Worm (Caenorhabditis elegans) whole organism, dauer: ENCODE measurements around the gene mdt-8.

Experiments
- unc-62 ChIP-seq: sonication (generic microtip); optimal IDR thresholded peaks from 2 replicates; lab custom pipeline; 2017; ENCODE audit warnings: missing biosample characterization, missing genetic modification reagents, missing genetic modification characterization

The mdt-8 gene

DNA sequence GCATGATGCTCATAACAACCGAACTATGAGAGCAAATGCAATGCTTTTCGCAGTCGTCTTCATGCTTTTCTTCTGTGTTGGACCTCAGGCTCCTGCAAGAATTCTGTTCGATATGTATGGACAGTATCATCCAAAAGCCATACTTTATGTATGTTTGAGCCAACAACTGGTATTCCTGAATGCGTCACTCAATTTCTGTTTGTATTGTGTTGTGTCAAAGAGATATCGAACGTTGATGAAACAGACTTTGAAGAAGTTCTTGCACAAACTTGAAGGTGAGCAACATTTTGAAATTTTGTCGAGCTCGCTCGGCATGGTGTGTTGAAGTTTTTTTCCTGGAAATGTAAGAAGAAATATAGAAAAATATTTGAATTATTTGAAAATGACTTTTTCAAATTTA, 20.7 kb downstream of the mdt-8 start:
- no peak for TF ChIP-seq unc-62 (GFP tag; lab: Kevin White, UChicago)

- TF ChIP-seq unc-62 (GFP tag; lab: Kevin White, UChicago), result no peak
Measured at ce11 chrII:11510373-11510772, 23.2 kb downstream of the mdt-8 start, which contains the start of gene npr-41. Gene npr-41, plus strand, starts transcription at chrII:11510673.

DNA sequence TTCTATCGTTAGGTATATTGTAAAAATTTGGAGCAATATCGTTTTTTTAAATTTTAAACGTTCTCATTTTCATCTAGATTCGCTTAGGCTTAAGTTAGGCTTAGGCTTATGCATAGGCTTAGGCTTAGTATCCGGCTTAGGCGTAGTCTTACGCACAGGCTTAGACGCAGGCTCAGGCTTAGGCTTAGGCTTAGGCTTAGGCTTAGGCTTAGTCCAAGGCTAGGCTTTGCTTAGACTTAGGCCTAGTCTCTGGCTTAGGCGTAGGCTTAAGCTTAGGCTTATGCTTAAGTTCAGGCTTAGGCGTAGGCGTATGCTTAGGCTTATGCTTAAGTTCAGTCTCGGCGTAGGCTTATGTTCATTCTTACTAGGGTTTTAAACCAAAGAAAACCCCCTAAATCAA, 29.9 kb downstream of the mdt-8 start:
- TF ChIP-seq unc-62 (GFP tag; lab: Kevin White, UChicago), result no peak

- no peak for TF ChIP-seq unc-62 (GFP tag; lab: Kevin White, UChicago)
Measured at ce11 chrII:11501956-11502355, 31.7 kb downstream of the mdt-8 start.

DNA sequence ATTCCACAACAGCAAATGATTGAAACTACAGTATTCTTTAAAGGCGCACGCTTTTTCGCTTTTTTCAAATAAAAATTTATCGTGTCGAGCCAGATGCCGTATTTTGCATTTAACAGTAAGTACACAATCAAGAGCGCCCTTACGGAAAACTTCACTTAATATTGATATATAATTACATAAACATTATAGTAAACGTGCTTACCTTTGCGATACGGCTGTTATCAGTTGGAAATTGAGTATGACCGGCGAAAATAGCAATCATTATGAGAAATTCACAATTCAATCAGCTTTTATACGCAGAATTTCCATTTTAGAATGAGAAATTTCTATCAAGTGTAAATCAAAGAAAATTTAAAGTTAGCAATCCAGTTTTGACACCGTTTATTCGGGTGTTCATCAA, 33.4 kb downstream of the mdt-8 start, which contains the start of gene B0334.20:
Gene B0334.20, minus strand, starts transcription at position 262 of the 400 bp plus-strand sequence.
- no peak for TF ChIP-seq unc-62 (GFP tag; lab: Kevin White, UChicago)

DNA sequence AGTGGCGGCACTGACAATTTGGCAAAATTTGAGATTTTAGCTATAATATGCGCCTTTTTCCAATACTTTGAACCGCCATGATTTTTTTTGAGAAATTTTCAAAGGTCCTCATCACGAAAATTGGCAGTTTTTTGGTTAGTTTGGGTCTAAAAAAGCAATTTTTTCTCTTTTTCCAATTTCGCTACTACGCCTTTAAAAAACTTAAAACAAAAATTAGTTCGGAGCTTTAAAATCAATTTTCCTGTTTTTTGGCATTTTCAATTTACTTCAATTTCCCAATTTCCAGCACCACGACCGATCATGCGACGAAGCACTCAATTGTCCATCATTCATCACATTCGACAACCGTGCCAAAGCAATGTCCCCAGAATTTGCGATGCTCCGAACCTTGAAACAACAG, 36.3 kb downstream of the mdt-8 start, which contains the start of gene B0334.5:
Gene B0334.5, plus strand, starts transcription at position 301 of the 400 bp plus-strand sequence.
- TF ChIP-seq unc-62 (GFP tag; lab: Kevin White, UChicago), result no peak

DNA sequence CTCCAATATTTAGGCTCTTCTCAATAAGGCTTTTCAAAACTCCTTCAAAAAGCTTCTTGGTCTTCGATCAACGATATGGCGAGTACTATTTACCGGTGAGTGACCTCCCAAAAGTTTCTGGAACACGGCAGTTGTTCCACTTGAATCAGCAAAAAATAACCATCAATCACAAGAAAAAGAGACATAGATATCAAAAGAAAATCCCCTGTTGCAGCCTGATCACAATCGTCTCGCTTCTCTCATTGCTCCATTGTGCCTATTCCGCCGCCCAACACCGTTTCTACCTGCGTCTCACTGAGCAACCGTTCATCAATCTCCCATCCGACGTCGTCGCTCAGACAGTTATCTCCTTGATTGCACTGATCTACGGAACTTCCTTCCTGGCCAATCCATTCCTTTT, 36.8 kb downstream of the mdt-8 start, which contains the start of gene emc-5:
Gene emc-5, plus strand, starts transcription at position 14 of the 400 bp plus-strand sequence.
- TF ChIP-seq unc-62 (GFP tag; lab: Kevin White, UChicago), result no peak

- no peak for TF ChIP-seq unc-62 (GFP tag; lab: Kevin White, UChicago)
Measured at ce11 chrII:11495806-11496205, 37.8 kb downstream of the mdt-8 start.

DNA sequence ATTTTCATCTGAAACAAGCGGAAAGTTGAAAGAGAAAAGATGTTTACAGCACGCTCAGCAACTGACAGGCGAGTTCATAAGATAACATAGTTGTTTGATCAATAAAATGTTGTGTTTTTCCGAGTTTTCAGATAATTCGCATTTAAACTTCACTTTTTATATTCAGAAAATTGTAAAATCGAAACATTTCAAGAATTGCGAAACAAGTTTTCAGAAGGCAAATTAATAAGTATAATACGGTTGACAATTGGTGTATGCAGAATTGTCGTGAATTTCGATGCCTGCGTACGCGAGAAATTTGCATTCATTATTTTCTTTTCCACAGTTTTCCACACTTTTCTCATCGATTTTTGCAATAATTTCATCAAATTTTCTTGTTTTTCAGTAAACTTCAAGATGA, 38.3 kb downstream of the mdt-8 start, which contains the start of the genes ooc-3 and B0334.4:
Gene ooc-3, minus strand, starts transcription at position 15 of the 400 bp plus-strand sequence.
Gene B0334.4, plus strand, starts transcription at position 386 of the 400 bp plus-strand sequence.
- no peak for TF ChIP-seq unc-62 (GFP tag; lab: Kevin White, UChicago)

DNA sequence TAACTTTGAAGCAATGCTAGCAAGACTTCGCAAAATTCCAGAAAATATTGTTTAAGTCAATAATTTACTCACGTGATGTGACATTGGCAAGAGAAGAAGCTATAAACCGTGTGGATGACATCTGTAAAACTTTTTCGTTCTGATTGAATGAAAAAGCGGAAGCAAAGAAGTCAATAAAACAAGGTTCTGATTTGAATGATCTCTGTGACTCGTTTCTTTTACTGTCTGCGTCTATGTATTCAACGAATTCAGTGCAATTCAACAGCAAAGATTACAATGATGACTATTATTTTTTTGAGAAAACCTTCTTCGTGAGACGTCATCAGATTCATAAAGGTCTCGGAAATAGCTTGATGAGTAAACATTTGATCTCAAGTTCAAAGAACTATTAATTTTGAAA, 40.8 kb downstream of the mdt-8 start, which contains the start of gene hacl-1:
Gene hacl-1, minus strand, starts transcription at position 121 of the 400 bp plus-strand sequence.
- no peak for TF ChIP-seq unc-62 (GFP tag; lab: Kevin White, UChicago)

- no peak for TF ChIP-seq unc-62 (GFP tag; lab: Kevin White, UChicago)
Measured at ce11 chrII:11487999-11488398, 45.6 kb downstream of the mdt-8 start, which contains the start of gene B0334.13. Gene B0334.13, plus strand, starts transcription at chrII:11488299.

ce11 chrII:11486698-11487234, 46.9 kb downstream of the mdt-8 start, which contains the start of gene ttr-18:
Gene ttr-18, minus strand, starts transcription at chrII:11486748.
- TF ChIP-seq unc-62 (GFP tag; lab: Kevin White, UChicago), result no peak

- no peak for TF ChIP-seq unc-62 (GFP tag; lab: Kevin White, UChicago)
Measured at ce11 chrII:11485200-11485599, 48.4 kb downstream of the mdt-8 start, which contains the start of gene twk-5. Gene twk-5, minus strand, starts transcription at chrII:11485300.

ce11 chrII:11484600-11484999, 49.0 kb downstream of the mdt-8 start:
- no peak for TF ChIP-seq unc-62 (GFP tag; lab: Kevin White, UChicago)

- TF ChIP-seq unc-62 (GFP tag; lab: Kevin White, UChicago), result no peak
Measured at ce11 chrII:11479076-11479475, 54.5 kb downstream of the mdt-8 start, which contains the start of gene W02B12.12. Gene W02B12.12, minus strand, starts transcription at chrII:11479176.
